Worm (Caenorhabditis elegans): ENCODE results near the gene dhs-15.

The dhs-15 gene

ce11 chrV:2720763-2721162, 48.9 kb downstream of the dhs-15 start, which contains the start of gene srt-27:
Gene srt-27, minus strand, starts transcription at chrV:2720863.
- no peak for TF ChIP-seq crh-2 (tag; optimal IDR thresholded peaks at IDR 0.05)
- no peak for TF ChIP-seq zag-1 (tag; optimal IDR thresholded peaks at IDR 0.05)
- no peak for TF ChIP-seq skn-1 (tag; optimal IDR thresholded peaks at IDR 0.05)
- TF ChIP-seq blmp-1 (tag; optimal IDR thresholded peaks at IDR 0.05; ENCODE audit: insufficient read depth), result no peak
- no peak for TF ChIP-seq nhr-12 (tag; optimal IDR thresholded peaks at IDR 0.05)
- no peak for TF ChIP-seq lsy-2 (tag; optimal IDR thresholded peaks at IDR 0.05)

ce11 chrV:2718688-2719185, 50.9 kb downstream of the dhs-15 start, which contains the start of gene srt-29:
Gene srt-29, minus strand, starts transcription at chrV:2719135.
- TF ChIP-seq crh-2 (tag; optimal IDR thresholded peaks at IDR 0.05) (no peak), zag-1 (tag; optimal IDR thresholded peaks at IDR 0.05) (no peak), dmd-4 (tag; optimal IDR thresholded peaks at IDR 0.05) (no peak), mdl-1 (tag; optimal IDR thresholded peaks at IDR 0.05) (no peak), lin-39 (tag; optimal IDR thresholded peaks at IDR 0.05) (no peak), R02D3.7 (tag; optimal IDR thresholded peaks at IDR 0.05) (no peak), aly-2 (tag; optimal IDR thresholded peaks at IDR 0.05) (no peak), skn-1 (tag; optimal IDR thresholded peaks at IDR 0.05) (no peak), alr-1 (tag; optimal IDR thresholded peaks at IDR 0.05) (no peak), nhr-129 (tag; optimal IDR thresholded peaks at IDR 0.05) (no peak), ztf-11 (tag; optimal IDR thresholded peaks at IDR 0.05) (no peak), lin-13 (GFP tag; optimal IDR thresholded peaks at IDR 0.05) (no peak), Y55F3AM.14 (GFP tag; optimal IDR thresholded peaks at IDR 0.05) (no peak), sma-3 (GFP tag; optimal IDR thresholded peaks at IDR 0.05) (no peak), nhr-21 (tag; optimal IDR thresholded peaks at IDR 0.05) (no peak), ZK546.5 (tag; optimal IDR thresholded peaks at IDR 0.05) (no peak), lsy-2 (tag; optimal IDR thresholded peaks at IDR 0.05) (no peak), sem-4 (tag; optimal IDR thresholded peaks at IDR 0.05) (no peak), egl-27 (tag; optimal IDR thresholded peaks at IDR 0.05) (no peak), lin-11 (tag; optimal IDR thresholded peaks at IDR 0.05) (no peak)

All from whole organism, L2 larva.